Worm (Caenorhabditis elegans): ENCODE measurements around the gene C46A5.6.

C46A5.6 gene

ce11 chrIV:7796432-7797113, 32.9 kb upstream of the C46A5.6 start, which contains the start of gene sgo-1:
Gene sgo-1 (minus strand): TSS chrIV:7796482.
- no peak for TF ChIP-seq drap-1 (GFP tag; optimal IDR thresholded peaks at IDR 0.05)
- no peak for TF ChIP-seq pha-4 (tag; optimal IDR thresholded peaks at IDR 0.05)
- no peak for TF ChIP-seq unc-62 (GFP tag; optimal IDR thresholded peaks at IDR 0.05)
- no peak for TF ChIP-seq elt-1 (tag; optimal IDR thresholded peaks at IDR 0.05; ENCODE audit: borderline replicate concordance, insufficient read depth)
- TF ChIP-seq zip-8 (tag; optimal IDR thresholded peaks at IDR 0.05), result no peak
- TF ChIP-seq snpc-4 (tag; optimal IDR thresholded peaks at IDR 0.05), result no peak
- TF ChIP-seq sptf-1 (tag; optimal IDR thresholded peaks at IDR 0.05), result no peak
- no peak for TF ChIP-seq blmp-1 (tag; optimal IDR thresholded peaks at IDR 0.05)

- no peak for TF ChIP-seq ceh-43 (GFP tag; optimal IDR thresholded peaks at IDR 0.05)
- TF ChIP-seq cnd-1 (tag; optimal IDR thresholded peaks at IDR 0.05), result no peak
- no peak for TF ChIP-seq elt-1 (tag; optimal IDR thresholded peaks at IDR 0.05; ENCODE audit: borderline replicate concordance, insufficient read depth)
- TF ChIP-seq lin-13 (tag; optimal IDR thresholded peaks at IDR 0.05), result no peak
- TF ChIP-seq nhr-76 (tag; optimal IDR thresholded peaks at IDR 0.05), result no peak
- no peak for TF ChIP-seq elt-3 (tag; optimal IDR thresholded peaks at IDR 0.05)
- no peak for TF ChIP-seq pha-4 (tag; optimal IDR thresholded peaks at IDR 0.05)
- no peak for TF ChIP-seq mls-2 (tag; optimal IDR thresholded peaks at IDR 0.05)
- no peak for TF ChIP-seq nhr-2 (tag; optimal IDR thresholded peaks at IDR 0.05)
- no peak for TF ChIP-seq blmp-1 (tag; optimal IDR thresholded peaks at IDR 0.05)
- no peak for TF ChIP-seq ztf-11 (tag; optimal IDR thresholded peaks at IDR 0.05)
- no peak for TF ChIP-seq ceh-83 (GFP tag; optimal IDR thresholded peaks at IDR 0.05)
- no peak for TF ChIP-seq unc-120 (tag; optimal IDR thresholded peaks at IDR 0.05; ENCODE audit: poor library complexity, severe bottlenecking)
- no peak for TF ChIP-seq sem-2 (GFP tag; optimal IDR thresholded peaks at IDR 0.05)
- TF ChIP-seq flh-1 (GFP tag; optimal IDR thresholded peaks at IDR 0.05), result no peak
- TF ChIP-seq ces-1 (GFP tag; optimal IDR thresholded peaks at IDR 0.05), result no peak
Measured at ce11 chrIV:7794709-7795108, 31.1 kb upstream of the C46A5.6 start, which contains the start of gene ntp-1. Gene ntp-1 (minus strand): TSS chrIV:7794809.

ce11 chrIV:7791821-7792446, 28.3 kb upstream of the C46A5.6 start, which contains the start of gene C33H5.13:
Gene C33H5.13 (minus strand): TSS chrIV:7792263.
- TF ChIP-seq elt-1 (tag; optimal IDR thresholded peaks at IDR 0.05; ENCODE audit: borderline replicate concordance, insufficient read depth), result no peak
- TF ChIP-seq lin-32 (GFP tag; optimal IDR thresholded peaks at IDR 0.05), result no peak
- TF ChIP-seq hlh-1 (tag; optimal IDR thresholded peaks at IDR 0.05), result no peak
- TF ChIP-seq ham-2 (GFP tag; optimal IDR thresholded peaks at IDR 0.05), result no peak
- TF ChIP-seq unc-120 (tag; optimal IDR thresholded peaks at IDR 0.05; ENCODE audit: poor library complexity, severe bottlenecking), result no peak
- no peak for TF ChIP-seq ztf-11 (tag; optimal IDR thresholded peaks at IDR 0.05)
- no peak for TF ChIP-seq flh-1 (GFP tag; optimal IDR thresholded peaks at IDR 0.05)
- TF ChIP-seq nhr-28 (tag; optimal IDR thresholded peaks at IDR 0.05), result no peak
- TF ChIP-seq elt-3 (tag; optimal IDR thresholded peaks at IDR 0.05), result no peak
- TF ChIP-seq blmp-1 (tag; optimal IDR thresholded peaks at IDR 0.05), result no peak
- no peak for TF ChIP-seq nhr-237 (tag; optimal IDR thresholded peaks at IDR 0.05)
- TF ChIP-seq sptf-1 (tag; optimal IDR thresholded peaks at IDR 0.05), result no peak

- TF ChIP-seq blmp-1 (tag; optimal IDR thresholded peaks at IDR 0.05) (no peak), nhr-12 (tag; optimal IDR thresholded peaks at IDR 0.05) (peak; percentile 2), ces-1 (GFP tag; optimal IDR thresholded peaks at IDR 0.05) (peak; percentile 87), sem-2 (GFP tag; optimal IDR thresholded peaks at IDR 0.05) (no peak), bed-3 (GFP tag; optimal IDR thresholded peaks at IDR 0.05) (no peak), lin-32 (GFP tag; optimal IDR thresholded peaks at IDR 0.05) (no peak), flh-1 (GFP tag; optimal IDR thresholded peaks at IDR 0.05) (no peak), mep-1 (tag; optimal IDR thresholded peaks at IDR 0.05) (peak; percentile 98), unc-62 (GFP tag; optimal IDR thresholded peaks at IDR 0.05) (peak; percentile 77), unc-39 (tag; optimal IDR thresholded peaks at IDR 0.05) (no peak), zip-8 (tag; optimal IDR thresholded peaks at IDR 0.05) (no peak), elt-1 (tag; optimal IDR thresholded peaks at IDR 0.05; ENCODE audit: borderline replicate concordance, insufficient read depth) (peak; percentile 30), sptf-1 (tag; optimal IDR thresholded peaks at IDR 0.05) (peak; percentile 6), mls-2 (tag; optimal IDR thresholded peaks at IDR 0.05) (no peak), elt-3 (tag; optimal IDR thresholded peaks at IDR 0.05) (no peak), snpc-4 (tag; optimal IDR thresholded peaks at IDR 0.05) (no peak), nhr-76 (tag; optimal IDR thresholded peaks at IDR 0.05) (no peak), unc-120 (tag; optimal IDR thresholded peaks at IDR 0.05; ENCODE audit: poor library complexity, severe bottlenecking) (peak; percentile 56), pha-4 (tag; optimal IDR thresholded peaks at IDR 0.05) (peak; percentile 94), nhr-28 (tag; optimal IDR thresholded peaks at IDR 0.05) (no peak), ceh-83 (GFP tag; optimal IDR thresholded peaks at IDR 0.05) (no peak), lin-13 (tag; optimal IDR thresholded peaks at IDR 0.05) (peak; percentile 85), cnd-1 (tag; optimal IDR thresholded peaks at IDR 0.05) (peak; percentile 58), ztf-11 (tag; optimal IDR thresholded peaks at IDR 0.05) (no peak), tbx-8 (GFP tag; optimal IDR thresholded peaks at IDR 0.05) (no peak), nhr-2 (tag; optimal IDR thresholded peaks at IDR 0.05) (no peak), M03D4.4 (tag; optimal IDR thresholded peaks at IDR 0.05) (no peak), ham-2 (GFP tag; optimal IDR thresholded peaks at IDR 0.05) (no peak), nhr-237 (tag; optimal IDR thresholded peaks at IDR 0.05) (peak; percentile 86), mab-5 (tag; optimal IDR thresholded peaks at IDR 0.05) (no peak), lsy-2 (tag; optimal IDR thresholded peaks at IDR 0.05) (peak; percentile 98), ceh-39 (tag; optimal IDR thresholded peaks at IDR 0.05) (peak; percentile 86), drap-1 (GFP tag; optimal IDR thresholded peaks at IDR 0.05) (peak; percentile 20), hlh-1 (tag; optimal IDR thresholded peaks at IDR 0.05) (peak; percentile 95), ceh-43 (GFP tag; optimal IDR thresholded peaks at IDR 0.05) (no peak)
Measured at ce11 chrIV:7790801-7791588, 27.3 kb upstream of the C46A5.6 start, which contains the start of gene rsp-6. Gene rsp-6 (minus strand): TSS chrIV:7791229.
